Fruit fly (Drosophila melanogaster) whole organism, wandering third instar larva: ENCODE data around the gene Or24a.

Experiments
- Dfd ChIP-seq: fragments of >200 bp; optimal IDR thresholded peaks from 2 replicates; lab custom pipeline; 2017; ENCODE audit warnings: missing biosample characterization, missing genetic modification characterization
- Hr83 ChIP-seq: fragments of 200-300 bp; sonication (Bioruptor generic); optimal IDR thresholded peaks from 2 replicates; lab custom pipeline; 2016; ENCODE audit warnings: missing biosample characterization, mild to moderate bottlenecking, missing genetic modification characterization, moderate library complexity; ENCODE audit not compliant: poor library complexity, severe bottlenecking
- dmrt93B ChIP-seq: fragments of 200-800 bp; sonication (Bioruptor generic); optimal IDR thresholded peaks from 2 replicates; lab custom pipeline; 2018; ENCODE audit warnings: missing biosample characterization, mild to moderate bottlenecking, missing genetic modification characterization
- sv ChIP-seq: fragments of 200-800 bp; sonication (Bioruptor generic); optimal IDR thresholded peaks from 3 replicates; lab custom pipeline; 2016; ENCODE audit warnings: missing biosample characterization, missing genetic modification characterization

- TF ChIP-seq Dfd (GFP tag; lab: Kevin White, UChicago) (no peak), sv (GFP tag; lab: Kevin White, UChicago) (no peak), dmrt93B (GFP tag; lab: Kevin White, UChicago) (no peak), Hr83 (GFP tag; lab: Kevin White, UChicago) (no peak)
These were observed 21.8 kb upstream of the Or24a start, which contains the start of the genes Tbcc and lectin-24Db for dm6 chr2L:4187631-4188173.
